Worm (Caenorhabditis elegans): ENCODE measurements around the gene F08F3.6.

DNA sequence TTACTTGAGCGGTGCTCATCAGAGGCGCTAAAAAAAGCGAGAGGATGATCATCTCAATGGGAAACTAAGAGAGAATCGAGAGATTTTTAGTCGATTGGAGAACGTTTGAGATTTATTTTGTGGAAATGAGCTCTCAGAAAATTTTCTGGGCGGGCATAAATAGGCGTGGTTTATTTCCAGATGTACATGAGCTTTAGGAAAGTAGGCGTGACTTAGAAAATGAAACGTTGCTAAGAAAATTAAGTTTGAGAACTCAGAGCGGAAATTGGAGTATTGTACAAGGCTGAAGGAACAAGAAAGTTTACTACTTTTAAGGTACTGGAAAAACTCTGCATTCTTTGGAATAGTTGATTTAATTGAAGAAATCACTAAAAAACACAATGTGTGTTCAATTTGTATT lies 51.1 kb downstream of the F08F3.6 start, which contains the start of gene T09D3.9:
- no peak for TF ChIP-seq ztf-29 (GFP tag; IDR thresholded peaks at IDR 0.05)
- TF ChIP-seq flt-1 (GFP tag; IDR thresholded peaks at IDR 0.05), result no peak
- no peak for TF ChIP-seq cog-1 (tag; optimal IDR thresholded peaks at IDR 0.05)
- no peak for TF ChIP-seq ztf-23 (GFP tag; IDR thresholded peaks at IDR 0.05)
- TF ChIP-seq tab-1 (GFP tag; IDR thresholded peaks at IDR 0.05), result no peak
- TF ChIP-seq klf-2 (GFP tag; conservative IDR thresholded peaks at IDR 0.05), result no peak
- no peak for TF ChIP-seq med-1 (GFP tag; optimal IDR thresholded peaks at IDR 0.05; ENCODE audit: insufficient read depth)
- TF ChIP-seq ref-1 (GFP tag; conservative IDR thresholded peaks at IDR 0.05), result no peak

All from whole organism, midembryonic.